Worm (Caenorhabditis elegans) whole organism, L3 larva: Measurements from ENCODE around the gene pcp-3.

Source experiments
- R02D3.7 ChIP-seq: fragments of 150-350 bp; optimal IDR thresholded peaks from 2 replicates; lab custom pipeline; 2014; ENCODE audit warnings: missing biosample characterization, missing genetic modification characterization
- aly-2 ChIP-seq: fragments of 150-350 bp; optimal IDR thresholded peaks from 2 replicates; lab custom pipeline; 2014; ENCODE audit warnings: missing biosample characterization, missing genetic modification characterization
- ceh-16 ChIP-seq: sonication (generic microtip); optimal IDR thresholded peaks from 2 replicates; lab custom pipeline; 2017; ENCODE audit warnings: missing biosample characterization, missing genetic modification characterization
- ceh-82 ChIP-seq: fragments of 150-350 bp; optimal IDR thresholded peaks from 2 replicates; lab custom pipeline; 2014; ENCODE audit warnings: missing biosample characterization, missing genetic modification characterization
- egl-5 ChIP-seq: fragments of 150-350 bp; optimal IDR thresholded peaks from 2 replicates; lab custom pipeline; 2017; ENCODE audit warnings: missing biosample characterization, missing genetic modification reagents, missing genetic modification characterization, inconsistent platforms
- elt-1 ChIP-seq: fragments of 150-350 bp; optimal IDR thresholded peaks from 2 replicates; lab custom pipeline; 2014; ENCODE audit warnings: missing biosample characterization, missing genetic modification characterization
- elt-2 ChIP-seq: sonication (generic microtip); optimal IDR thresholded peaks from 2 replicates; lab custom pipeline; 2016; ENCODE audit warnings: missing genetic modification reagents, mild to moderate bottlenecking, missing genetic modification characterization, missing compliant biosample characterization
- elt-3 ChIP-seq, 3 experiments: fragments of 150-350 bp in 1 of 3; sonication (generic microtip) in 2 of 3; optimal IDR thresholded peaks; 2 replicates in 2 of 3; 4 replicates in 1 of 3; lab custom pipeline; 2014 to 2017; ENCODE audit warnings: missing biosample characterization in 3 of 3, missing genetic modification characterization in 3 of 3
- eor-1 ChIP-seq, 2 experiments: fragments of 150-350 bp; optimal IDR thresholded peaks; 2 replicates each; lab custom pipeline; 2014 to 2018; ENCODE audit warnings: missing biosample characterization in 2 of 2, missing genetic modification characterization in 2 of 2
- fkh-10 ChIP-seq: sonication (generic microtip); optimal IDR thresholded peaks from 2 replicates; lab custom pipeline; 2017; ENCODE audit warnings: missing biosample characterization, missing genetic modification reagents, missing genetic modification characterization
- hmg-11 ChIP-seq: sonication (generic microtip); optimal IDR thresholded peaks from 2 replicates; lab custom pipeline; 2016; ENCODE audit warnings: missing genetic modification characterization, missing compliant biosample characterization
- jun-1 ChIP-seq: fragments of 150-350 bp; optimal IDR thresholded peaks from 2 replicates; lab custom pipeline; 2014; ENCODE audit warnings: missing biosample characterization, missing genetic modification reagents, missing genetic modification characterization
- lin-15B ChIP-seq: fragments of 150-350 bp; optimal IDR thresholded peaks from 2 replicates; lab custom pipeline; 2014; ENCODE audit warnings: missing biosample characterization, missing genetic modification characterization
- lin-39 ChIP-seq: fragments of 150-350 bp; optimal IDR thresholded peaks from 2 replicates; lab custom pipeline; 2018; ENCODE audit warnings: missing biosample characterization, missing genetic modification reagents, missing genetic modification characterization
- lsy-12 ChIP-seq: sonication (generic microtip); optimal IDR thresholded peaks from 2 replicates; lab custom pipeline; 2016; ENCODE audit warnings: mild to moderate bottlenecking, missing genetic modification characterization, missing compliant biosample characterization
- mdl-1 ChIP-seq: fragments of 150-350 bp; optimal IDR thresholded peaks from 2 replicates; lab custom pipeline; 2014; ENCODE audit warnings: missing biosample characterization, missing genetic modification characterization
- mml-1 ChIP-seq: fragments of 150-350 bp; sonication (generic microtip); optimal IDR thresholded peaks from 3 replicates; lab custom pipeline; 2014; ENCODE audit warnings: missing biosample characterization, missing genetic modification characterization
- nhr-11 ChIP-seq: fragments of 150-350 bp; optimal IDR thresholded peaks from 2 replicates; lab custom pipeline; 2014; ENCODE audit warnings: missing biosample characterization, missing genetic modification characterization
- nhr-237 ChIP-seq: fragments of 150-350 bp; optimal IDR thresholded peaks from 2 replicates; lab custom pipeline; 2014; ENCODE audit warnings: missing biosample characterization, missing genetic modification characterization
- nhr-25 ChIP-seq: sonication (generic microtip); optimal IDR thresholded peaks from 2 replicates; lab custom pipeline; 2017; ENCODE audit warnings: missing biosample characterization, missing genetic modification characterization
- nhr-43 ChIP-seq: sonication (generic microtip); optimal IDR thresholded peaks from 2 replicates; lab custom pipeline; 2016; ENCODE audit warnings: mild to moderate bottlenecking, missing genetic modification characterization, missing compliant biosample characterization; ENCODE audit not compliant: poor library complexity, severe bottlenecking
- nhr-76 ChIP-seq: fragments of 150-350 bp; sonication (generic microtip); optimal IDR thresholded peaks from 5 replicates; lab custom pipeline; 2014; ENCODE audit warnings: missing biosample characterization, missing genetic modification characterization
- nhr-77 ChIP-seq: fragments of 150-350 bp; optimal IDR thresholded peaks from 2 replicates; lab custom pipeline; 2014; ENCODE audit warnings: missing biosample characterization, missing genetic modification characterization
- pha-4 ChIP-seq: fragments of 150-350 bp; optimal IDR thresholded peaks from 2 replicates; lab custom pipeline; 2014; ENCODE audit warnings: missing biosample characterization, missing genetic modification reagents, missing genetic modification characterization
- pqm-1 ChIP-seq: fragments of 150-350 bp; optimal IDR thresholded peaks from 2 replicates; lab custom pipeline; 2017; ENCODE audit warnings: missing biosample characterization, missing genetic modification characterization, inconsistent platforms
- sea-2 ChIP-seq: fragments of 150-350 bp; sonication (generic microtip); optimal IDR thresholded peaks from 4 replicates; lab custom pipeline; 2014; ENCODE audit warnings: missing biosample characterization, missing genetic modification reagents, missing genetic modification characterization
- skn-1 ChIP-seq: fragments of 150-350 bp; optimal IDR thresholded peaks from 2 replicates; lab custom pipeline; 2014; ENCODE audit warnings: missing biosample characterization, missing genetic modification characterization
- snpc-4 ChIP-seq: fragments of 150-350 bp; optimal IDR thresholded peaks from 2 replicates; lab custom pipeline; 2014; ENCODE audit warnings: missing biosample characterization, missing genetic modification characterization
- unc-62 ChIP-seq: fragments of 150-350 bp; sonication (generic microtip); optimal IDR thresholded peaks from 4 replicates; lab custom pipeline; 2014; ENCODE audit warnings: missing biosample characterization, missing genetic modification reagents, missing genetic modification characterization
- zag-1 ChIP-seq: fragments of 150-350 bp; optimal IDR thresholded peaks from 2 replicates; lab custom pipeline; 2014; ENCODE audit warnings: missing biosample characterization, missing genetic modification characterization
- ztf-11 ChIP-seq: fragments of 150-350 bp; optimal IDR thresholded peaks from 2 replicates; lab custom pipeline; 2014; ENCODE audit warnings: missing biosample characterization, missing genetic modification characterization
- ztf-4 ChIP-seq: fragments of 150-350 bp; optimal IDR thresholded peaks from 2 replicates; lab custom pipeline; 2014; ENCODE audit warnings: missing biosample characterization, missing genetic modification characterization

pcp-3 gene

ce11 chrIV:9159863-9160262 lies 1.0 kb upstream of the pcp-3 start:
- peak; percentile 93 for TF ChIP-seq pqm-1 (tag; lab: Kevin White, UChicago)
- TF ChIP-seq snpc-4 (tag; lab: Kevin White, UChicago), result no peak
- peak; percentile 56 for TF ChIP-seq jun-1 (tag; lab: Kevin White, UChicago)
- peak; percentile 62 for TF ChIP-seq skn-1 (tag; lab: Kevin White, UChicago)
- peak; percentile 95 for TF ChIP-seq elt-2 (tag; lab: Kevin White, UChicago)
- TF ChIP-seq zag-1 (tag; lab: Kevin White, UChicago), result no peak

- TF ChIP-seq unc-62 (GFP tag; lab: Kevin White, UChicago), result no peak
- no peak for TF ChIP-seq lin-39 (tag; lab: Kevin White, UChicago)
- TF ChIP-seq ztf-11 (tag; lab: Kevin White, UChicago), result no peak
- TF ChIP-seq ztf-4 (tag; lab: Kevin White, UChicago), result no peak
- no peak for TF ChIP-seq mdl-1 (tag; lab: Kevin White, UChicago)
- no peak for TF ChIP-seq skn-1 (tag; lab: Kevin White, UChicago)
- TF ChIP-seq jun-1 (tag; lab: Kevin White, UChicago), result no peak
- no peak for TF ChIP-seq elt-1 (tag; lab: Kevin White, UChicago)
- no peak for TF ChIP-seq mml-1 (tag; lab: Kevin White, UChicago)
- TF ChIP-seq elt-3 (tag; optimal IDR thresholded peaks at IDR 0.05; lab: Kevin White, UChicago), result no peak
- no peak for TF ChIP-seq nhr-43 (tag; lab: Kevin White, UChicago)
- no peak for TF ChIP-seq eor-1 (tag; optimal IDR thresholded peaks at IDR 0.05; lab: Kevin White, UChicago)
- no peak for TF ChIP-seq lsy-12
- TF ChIP-seq nhr-77 (tag; lab: Kevin White, UChicago), result no peak
- TF ChIP-seq zag-1 (tag; lab: Kevin White, UChicago), result no peak
- no peak for TF ChIP-seq nhr-76
Observed at ce11 chrIV:9154263-9154662, 4.6 kb downstream of the pcp-3 start, which contains the start of gene F23B2.10. F23B2.10 (minus strand) TSS chrIV:9154363.

- no peak for TF ChIP-seq lin-39 (tag; lab: Kevin White, UChicago)
- no peak for TF ChIP-seq ztf-4 (tag; lab: Kevin White, UChicago)
- no peak for TF ChIP-seq pqm-1 (tag; lab: Kevin White, UChicago)
- TF ChIP-seq snpc-4 (tag; lab: Kevin White, UChicago), result no peak
- no peak for TF ChIP-seq aly-2
- TF ChIP-seq jun-1 (tag; lab: Kevin White, UChicago), result no peak
- TF ChIP-seq ztf-11 (tag; lab: Kevin White, UChicago), result no peak
- TF ChIP-seq fkh-10 (GFP tag; lab: Kevin White, UChicago), result no peak
- TF ChIP-seq R02D3.7 (tag; lab: Kevin White, UChicago), result no peak
- TF ChIP-seq nhr-237 (tag; lab: Kevin White, UChicago), result no peak
- TF ChIP-seq ceh-16 (tag; lab: Kevin White, UChicago), result no peak
- no peak for TF ChIP-seq lsy-12
- TF ChIP-seq nhr-43 (tag; lab: Kevin White, UChicago), result no peak
- no peak for TF ChIP-seq nhr-25 (tag; lab: Kevin White, UChicago)
- TF ChIP-seq hmg-11 (tag; lab: Kevin White, UChicago), result no peak
- TF ChIP-seq ceh-82 (tag; lab: Kevin White, UChicago), result no peak
- no peak for TF ChIP-seq sea-2 (GFP tag; lab: Kevin White, UChicago)
Observed at ce11 chrIV:9150175-9150574, 8.6 kb downstream of the pcp-3 start, which contains the start of gene F23B2.7. F23B2.7 (plus strand) TSS chrIV:9150475.

ce11 chrIV:9146819-9147518 lies 11.8 kb downstream of the pcp-3 start, which contains the start of the genes rpb-12 and aly-2:
rpb-12 (minus strand) TSS chrIV:9146869.
aly-2 (plus strand) TSS chrIV:9147468.
- peak; percentile 5 for TF ChIP-seq jun-1 (tag; lab: Kevin White, UChicago)
- TF ChIP-seq lin-39 (tag; lab: Kevin White, UChicago), result peak; percentile 62
- TF ChIP-seq nhr-25 (tag; lab: Kevin White, UChicago), result peak; percentile 21
- peak; percentile 37 for TF ChIP-seq elt-2 (tag; lab: Kevin White, UChicago)
- TF ChIP-seq pqm-1 (tag; lab: Kevin White, UChicago), result peak; percentile 23
- TF ChIP-seq nhr-11, result no peak
- peak; percentile 71 for TF ChIP-seq hmg-11 (tag; lab: Kevin White, UChicago)
- no peak for TF ChIP-seq ceh-16 (tag; lab: Kevin White, UChicago)
- TF ChIP-seq snpc-4 (tag; lab: Kevin White, UChicago), result peak; percentile 21
- peak; percentile 89 for TF ChIP-seq lin-15B (tag; lab: Kevin White, UChicago)
- no peak for TF ChIP-seq nhr-43 (tag; lab: Kevin White, UChicago)
- TF ChIP-seq egl-5 (tag; lab: Kevin White, UChicago), result peak; percentile 19
- peak; percentile 80 for TF ChIP-seq pha-4 (tag; lab: Kevin White, UChicago)
- TF ChIP-seq, all 47 proteins: peak for 10
